Fruit fly (Drosophila melanogaster) whole organism, larva: ENCODE measurements around the gene Saf6.

Source experiments
- noc ChIP-seq: fragments of 200-800 bp; sonication (Bioruptor generic); optimal IDR thresholded peaks from 3 replicates; lab custom pipeline; 2019; ENCODE audit warnings: missing biosample characterization, mild to moderate bottlenecking, missing genetic modification characterization, moderate library complexity

The Saf6 gene

dm6 chr2L:821242-821985, 5.7 kb upstream of the Saf6 start, which contains the start of gene CG3662:
Gene CG3662, plus strand, starts transcription at chr2L:821289.
- peak; percentile 17 for TF ChIP-seq noc (tag; lab: Kevin White, UChicago)

dm6 chr2L:819315-820032, 3.7 kb upstream of the Saf6 start, which contains the start of the genes PGAP2 and Clp:
Gene PGAP2, minus strand, starts transcription at chr2L:819508.
Gene Clp, plus strand, starts transcription at chr2L:819964.
- TF ChIP-seq noc (tag; lab: Kevin White, UChicago), result peak; percentile 66

- no peak for TF ChIP-seq noc (tag; lab: Kevin White, UChicago)
Observed at dm6 chr2L:817850-818249, 2.1 kb upstream of the Saf6 start, which contains the start of gene CG15880. Gene CG15880, minus strand, starts transcription at chr2L:817950.

dm6 chr2L:811405-811804, 4.3 kb downstream of the Saf6 start, which contains the start of gene Dbp21E2:
Gene Dbp21E2, plus strand, starts transcription at chr2L:811584.
- no peak for TF ChIP-seq noc (tag; lab: Kevin White, UChicago)

- no peak for TF ChIP-seq noc (tag; lab: Kevin White, UChicago)
Observed at dm6 chr2L:810277-810676, 5.5 kb downstream of the Saf6 start, which contains the start of gene Nnf1b. Gene Nnf1b, plus strand, starts transcription at chr2L:810577.

dm6 chr2L:790698-791097, 25.1 kb downstream of the Saf6 start, which contains the start of gene Pkg21D:
Gene Pkg21D, minus strand, starts transcription at chr2L:790798.
- TF ChIP-seq noc (tag; lab: Kevin White, UChicago), result no peak

- no peak for TF ChIP-seq noc (tag; lab: Kevin White, UChicago)
Observed at dm6 chr2L:789966-790365, 25.8 kb downstream of the Saf6 start.

- TF ChIP-seq noc (tag; lab: Kevin White, UChicago), result no peak
Observed at dm6 chr2L:784036-784435, 31.7 kb downstream of the Saf6 start, which contains the start of gene CG3544. Gene CG3544, plus strand, starts transcription at chr2L:784336.

- TF ChIP-seq noc (tag; lab: Kevin White, UChicago), result no peak
Observed at dm6 chr2L:780851-781250, 34.9 kb downstream of the Saf6 start.

- no peak for TF ChIP-seq noc (tag; lab: Kevin White, UChicago)
Observed at dm6 chr2L:780182-780581, 35.6 kb downstream of the Saf6 start, which contains the start of gene Gr21a. Gene Gr21a, plus strand, starts transcription at chr2L:780482.

- no peak for TF ChIP-seq noc (tag; lab: Kevin White, UChicago)
Observed at dm6 chr2L:779123-779584, 36.6 kb downstream of the Saf6 start, which contains the start of gene CG13947. Gene CG13947, plus strand, starts transcription at chr2L:779173.

dm6 chr2L:776236-776635, 39.5 kb downstream of the Saf6 start, which contains the start of gene CG13946:
Gene CG13946, plus strand, starts transcription at chr2L:776536.
- no peak for TF ChIP-seq noc (tag; lab: Kevin White, UChicago)

dm6 chr2L:773247-773646, 42.5 kb downstream of the Saf6 start, which contains the start of gene CG12506:
Gene CG12506, plus strand, starts transcription at chr2L:773547.
- no peak for TF ChIP-seq noc (tag; lab: Kevin White, UChicago)
